Fruit fly (Drosophila melanogaster) whole organism, embryonic: ENCODE data around the gene Vajk2.

ENCODE experiments used
- Blimp-1 ChIP-seq: fragments of 200-800 bp; sonication (Bioruptor generic); optimal IDR thresholded peaks from 3 replicates; lab custom pipeline; 2018; ENCODE audit warnings: missing biosample characterization, missing genetic modification characterization, mild to moderate bottlenecking, moderate library complexity, missing genetic modification reagents
- CG7372 ChIP-seq: fragments of 200-800 bp; sonication (Bioruptor generic); IDR thresholded peaks from 2 replicates; pipeline ENCODE4 v1.3.6; 2022; ENCODE audit warnings: missing biosample characterization, missing genetic modification characterization
- Lpt ChIP-seq: fragments of >200 bp; optimal IDR thresholded peaks from 2 replicates; lab custom pipeline; 2018; ENCODE audit warnings: missing biosample characterization, missing genetic modification characterization
- Nf-YA ChIP-seq: fragments of 200-800 bp; sonication (Bioruptor generic); IDR thresholded peaks from 2 replicates; pipeline ENCODE4 v1.3.6; 2022; ENCODE audit warnings: missing biosample characterization, missing genetic modification characterization
- PHDP ChIP-seq: fragments of 200-800 bp; sonication (Bioruptor generic); optimal IDR thresholded peaks from 3 replicates; lab custom pipeline; 2018; ENCODE audit warnings: missing biosample characterization, mild to moderate bottlenecking, missing genetic modification characterization, moderate library complexity
- prd ChIP-seq, 3 experiments: fragments of >200 bp in 2 of 3; fragments of 200-800 bp in 1 of 3; sonication (Bioruptor generic) in 1 of 3; optimal IDR thresholded peaks in 2 of 3; IDR thresholded peaks in 1 of 3; 2 replicates in 2 of 3; 3 replicates in 1 of 3; pipeline versions ENCODE4 v1.3.6 to Lab custom; 2017 to 2022; ENCODE audit warnings: missing biosample characterization in 1 of 3, missing genetic modification characterization in 1 of 3
- sens ChIP-seq: fragments of 200-800 bp; sonication (Bioruptor generic); peaks from one replicate; lab custom pipeline; 2016; ENCODE audit warnings: missing biosample characterization, missing genetic modification characterization
- wek ChIP-seq: fragments of 200-800 bp; sonication (Bioruptor generic); optimal IDR thresholded peaks from 3 replicates; lab custom pipeline; 2018; ENCODE audit warnings: missing biosample characterization, mild to moderate bottlenecking, missing genetic modification characterization, moderate library complexity

- TF ChIP-seq Blimp-1 (GFP tag; lab: Kevin White, UChicago) (no peak), PHDP (tag; lab: Kevin White, UChicago) (no peak), CG7372 (GFP tag; lab: Robert Waterston, UW) (no peak), Lpt (GFP tag; lab: Kevin White, UChicago) (no peak), sens (GFP tag; lab: Kevin White, UChicago) (no peak), prd (optimal IDR thresholded peaks at IDR 0.05; lab: Kevin White, UChicago) (no peak), prd (GFP tag; IDR thresholded peaks at IDR 0.05; lab: Robert Waterston, UW) (no peak), Nf-YA (GFP tag; lab: Robert Waterston, UW) (no peak), wek (GFP tag; lab: Kevin White, UChicago) (no peak)
Observed at dm6 chr2L:13909033-13909432, 25.5 kb downstream of the Vajk2 start, which contains the start of gene Ance-2.
